ENCODE assay signal across 1 fruit fly cellular context in genomic region chr3R:29581420-29581819, dm6.
TF ChIP-seq lines count a peak whose summit lies in the region.

No protein-coding gene starts in this region.

TF ChIP-seq in whole organism, embryonic, 481 proteins besides CTCF, POLR2A, EP300 and RAD21 (continued from another document and continues in another):
- TF ChIP-seq CG31388 (GFP tag; optimal IDR thresholded peaks at IDR 0.05; lab: Kevin White, UChicago) (no peak), CG18619 (GFP tag; optimal IDR thresholded peaks at IDR 0.05; lab: Kevin White, UChicago) (no peak), CG7372 (GFP tag; IDR thresholded peaks at IDR 0.05; lab: Robert Waterston, UW) (no peak), CG42726 (GFP tag; IDR thresholded peaks at IDR 0.05; lab: Robert Waterston, UW; ENCODE audit: partially characterized antibody) (no peak), CG7271 (tag; optimal IDR thresholded peaks at IDR 0.05; lab: Kevin White, UChicago) (no peak), tup (GFP tag; optimal IDR thresholded peaks at IDR 0.05; lab: Kevin White, UChicago) (no peak), Lpt (GFP tag; optimal IDR thresholded peaks at IDR 0.05; lab: Kevin White, UChicago) (no peak), CG16863 (GFP tag; optimal IDR thresholded peaks at IDR 0.05; lab: Kevin White, UChicago) (no peak), CG2120 (GFP tag; optimal IDR thresholded peaks at IDR 0.05; lab: Kevin White, UChicago) (no peak), Taf1 (GFP tag; IDR thresholded peaks at IDR 0.05; lab: Robert Waterston, UW) (no peak), Usf (GFP tag; optimal IDR thresholded peaks at IDR 0.05; lab: Kevin White, UChicago) (no peak), row (GFP tag; IDR thresholded peaks at IDR 0.05; lab: Robert Waterston, UW) (peak; percentile 79), chn (GFP tag; optimal IDR thresholded peaks at IDR 0.05; lab: Kevin White, UChicago) (no peak), CG17568 (GFP tag; optimal IDR thresholded peaks at IDR 0.05; lab: Kevin White, UChicago) (peak; percentile 21), knrl (GFP tag; IDR thresholded peaks at IDR 0.05; lab: Robert Waterston, UW; ENCODE audit: partially characterized antibody) (no peak), Dp (GFP tag; optimal IDR thresholded peaks at IDR 0.05; lab: Kevin White, UChicago) (no peak), CG13424 (tag; optimal IDR thresholded peaks at IDR 0.05; lab: Kevin White, UChicago) (peak; percentile 62), crc (GFP tag; optimal IDR thresholded peaks at IDR 0.05; lab: Kevin White, UChicago) (no peak), Camta (GFP tag; optimal IDR thresholded peaks at IDR 0.05; lab: Kevin White, UChicago) (no peak), fd96Cb (tag; optimal IDR thresholded peaks at IDR 0.05; lab: Kevin White, UChicago) (peak; percentile 63), CG11504 (tag; optimal IDR thresholded peaks at IDR 0.05; lab: Kevin White, UChicago) (peak; percentile 71), rib (GFP tag; IDR thresholded peaks at IDR 0.05; lab: Robert Waterston, UW) (no peak), CG16779 (GFP tag; IDR thresholded peaks at IDR 0.05; lab: Robert Waterston, UW) (no peak), Med (GFP tag; lab: Kevin White, UChicago) (peak; percentile 20), CG11695 (GFP tag; IDR thresholded peaks at IDR 0.05; lab: Robert Waterston, UW) (no peak), gce (GFP tag; IDR thresholded peaks at IDR 0.05; lab: Robert Waterston, UW) (no peak), CG6813 (GFP tag; optimal IDR thresholded peaks at IDR 0.05; lab: Kevin White, UChicago) (peak; percentile 40), CG10366 (GFP tag; IDR thresholded peaks at IDR 0.05; lab: Robert Waterston, UW) (no peak), repo (GFP tag; optimal IDR thresholded peaks at IDR 0.05; lab: Kevin White, UChicago) (no peak), CG18599 (GFP tag; optimal IDR thresholded peaks at IDR 0.05; lab: Kevin White, UChicago) (peak; percentile 69), sim (GFP tag; IDR thresholded peaks at IDR 0.05; lab: Robert Waterston, UW) (no peak), hb (GFP tag; IDR thresholded peaks at IDR 0.05; lab: Robert Waterston, UW; ENCODE audit: partially characterized antibody) (no peak), CG34224 (GFP tag; IDR thresholded peaks at IDR 0.05; lab: Robert Waterston, UW; ENCODE audit: partially characterized antibody) (no peak), E2f2 (GFP tag; IDR thresholded peaks at IDR 0.05; lab: Robert Waterston, UW) (no peak), CG9817 (tag; optimal IDR thresholded peaks at IDR 0.05; lab: Kevin White, UChicago) (no peak), CG10274 (GFP tag; optimal IDR thresholded peaks at IDR 0.05; lab: Kevin White, UChicago) (no peak), Nf-YA (GFP tag; IDR thresholded peaks at IDR 0.05; lab: Robert Waterston, UW) (no peak), CG2116 (GFP tag; optimal IDR thresholded peaks at IDR 0.05; lab: Kevin White, UChicago) (no peak), scrt (GFP tag; optimal IDR thresholded peaks at IDR 0.05; lab: Kevin White, UChicago) (peak; percentile 48), CG11723 (GFP tag; optimal IDR thresholded peaks at IDR 0.05; lab: Kevin White, UChicago) (peak; percentile 6), CG12219 (GFP tag; optimal IDR thresholded peaks at IDR 0.05; lab: Kevin White, UChicago) (peak; percentile 15), MTF-1 (GFP tag; optimal IDR thresholded peaks at IDR 0.05; lab: Kevin White, UChicago; ENCODE audit: borderline replicate concordance) (no peak), slp2 (GFP tag; optimal IDR thresholded peaks at IDR 0.05; lab: Kevin White, UChicago) (no peak), CG12236 (GFP tag; optimal IDR thresholded peaks at IDR 0.05; lab: Kevin White, UChicago) (no peak), CG11696 (GFP tag; IDR thresholded peaks at IDR 0.05; lab: Robert Waterston, UW) (peak; percentile 91), trem (tag; optimal IDR thresholded peaks at IDR 0.05; lab: Kevin White, UChicago) (peak; percentile 44), odd (GFP tag; optimal IDR thresholded peaks at IDR 0.05; lab: Kevin White, UChicago) (peak; percentile 12), Dbx (GFP tag; IDR thresholded peaks at IDR 0.05; lab: Robert Waterston, UW) (no peak), Ptx1 (GFP tag; IDR thresholded peaks at IDR 0.05; lab: Robert Waterston, UW) (no peak), CG18764 (GFP tag; optimal IDR thresholded peaks at IDR 0.05; lab: Kevin White, UChicago) (no peak), CG9609 (GFP tag; optimal IDR thresholded peaks at IDR 0.05; lab: Kevin White, UChicago) (no peak), Sox102F (GFP tag; optimal IDR thresholded peaks at IDR 0.05; lab: Kevin White, UChicago) (peak; percentile 34), seq (GFP tag; IDR thresholded peaks at IDR 0.05; lab: Robert Waterston, UW) (no peak), CG18011 (GFP tag; optimal IDR thresholded peaks at IDR 0.05; lab: Kevin White, UChicago) (no peak), ATbp (GFP tag; optimal IDR thresholded peaks at IDR 0.05; lab: Kevin White, UChicago) (peak; percentile 37), CG6272 (GFP tag; IDR thresholded peaks at IDR 0.05; lab: Robert Waterston, UW) (no peak), Dip3 (GFP tag; optimal IDR thresholded peaks at IDR 0.05; lab: Kevin White, UChicago) (no peak), z (GFP tag; IDR thresholded peaks at IDR 0.05; lab: Robert Waterston, UW) (no peak), Meics (GFP tag; optimal IDR thresholded peaks at IDR 0.05; lab: Kevin White, UChicago) (peak; percentile 32), CG3163 (GFP tag; optimal IDR thresholded peaks at IDR 0.05; lab: Kevin White, UChicago) (no peak), NC2α (GFP tag; optimal IDR thresholded peaks at IDR 0.05; lab: Kevin White, UChicago) (no peak), jigr1 (GFP tag; IDR thresholded peaks at IDR 0.05; lab: Robert Waterston, UW) (no peak), vvl (GFP tag; IDR thresholded peaks at IDR 0.05; lab: Robert Waterston, UW) (no peak), CG13287 (GFP tag; IDR thresholded peaks at IDR 0.05; lab: Robert Waterston, UW; ENCODE audit: partially characterized antibody) (no peak), bigmax (GFP tag; optimal IDR thresholded peaks at IDR 0.05; lab: Kevin White, UChicago) (no peak), ssp (GFP tag; IDR thresholded peaks at IDR 0.05; lab: Robert Waterston, UW) (no peak), BEAF-32 (GFP tag; optimal IDR thresholded peaks at IDR 0.05; lab: Kevin White, UChicago) (no peak), amos (GFP tag; IDR thresholded peaks at IDR 0.05; lab: Robert Waterston, UW; ENCODE audit: partially characterized antibody) (no peak), Myb (GFP tag; optimal IDR thresholded peaks at IDR 0.05; lab: Kevin White, UChicago) (no peak), B-H1 (GFP tag; IDR thresholded peaks at IDR 0.05; lab: Robert Waterston, UW) (no peak), CG2202 (tag; optimal IDR thresholded peaks at IDR 0.05; lab: Kevin White, UChicago) (no peak), CG7556 (GFP tag; optimal IDR thresholded peaks at IDR 0.05; lab: Kevin White, UChicago) (peak; percentile 61), CG17612 (GFP tag; IDR thresholded peaks at IDR 0.05; lab: Robert Waterston, UW) (no peak), Side (GFP tag; optimal IDR thresholded peaks at IDR 0.05; lab: Kevin White, UChicago) (no peak), Dll (GFP tag; IDR thresholded peaks at IDR 0.05; lab: Robert Waterston, UW; ENCODE audit: partially characterized antibody) (no peak), CG15073 (GFP tag; optimal IDR thresholded peaks at IDR 0.05; lab: Kevin White, UChicago) (no peak), da (GFP tag; optimal IDR thresholded peaks at IDR 0.05; lab: Kevin White, UChicago) (no peak), HLH54F (GFP tag; optimal IDR thresholded peaks at IDR 0.05; lab: Kevin White, UChicago) (no peak), CG33557 (GFP tag; optimal IDR thresholded peaks at IDR 0.05; lab: Kevin White, UChicago) (peak; percentile 64), nau (GFP tag; optimal IDR thresholded peaks at IDR 0.05; lab: Kevin White, UChicago) (no peak), eyg (GFP tag; optimal IDR thresholded peaks at IDR 0.05; lab: Kevin White, UChicago) (no peak), CG1602 (GFP tag; optimal IDR thresholded peaks at IDR 0.05; lab: Kevin White, UChicago) (peak; percentile 16), maf-S (GFP tag; optimal IDR thresholded peaks at IDR 0.05; lab: Kevin White, UChicago) (no peak), CG8924 (tag; optimal IDR thresholded peaks at IDR 0.05; lab: Kevin White, UChicago) (peak; percentile 62), CG1792 (GFP tag; optimal IDR thresholded peaks at IDR 0.05; lab: Kevin White, UChicago) (no peak), ERR (GFP tag; optimal IDR thresholded peaks at IDR 0.05; lab: Kevin White, UChicago) (no peak), gsb-n (tag; optimal IDR thresholded peaks at IDR 0.05; lab: Kevin White, UChicago) (peak; percentile 47), lola (GFP tag; optimal IDR thresholded peaks at IDR 0.05; lab: Kevin White, UChicago) (peak in 1 of 3 experiments; percentile 75), ken (GFP tag; IDR thresholded peaks at IDR 0.05; lab: Robert Waterston, UW) (no peak), Elba2 (GFP tag; optimal IDR thresholded peaks at IDR 0.05; lab: Kevin White, UChicago) (no peak), CG2712 (tag; optimal IDR thresholded peaks at IDR 0.05; lab: Kevin White, UChicago) (peak; percentile 77), CG34376 (GFP tag; optimal IDR thresholded peaks at IDR 0.05; lab: Kevin White, UChicago) (no peak), CG10565 (GFP tag; optimal IDR thresholded peaks at IDR 0.05; lab: Kevin White, UChicago) (no peak), CG12104 (GFP tag; optimal IDR thresholded peaks at IDR 0.05; lab: Kevin White, UChicago) (no peak), nerfin-1 (tag; optimal IDR thresholded peaks at IDR 0.05; lab: Kevin White, UChicago) (peak; percentile 54), NFAT (GFP tag; IDR thresholded peaks at IDR 0.05; lab: Robert Waterston, UW) (no peak), lov (optimal IDR thresholded peaks at IDR 0.05; lab: Kevin White, UChicago) (no peak), lov (GFP tag; IDR thresholded peaks at IDR 0.05; lab: Robert Waterston, UW) (no peak), CG18262 (tag; optimal IDR thresholded peaks at IDR 0.05; lab: Kevin White, UChicago) (peak; percentile 73), exex (tag; optimal IDR thresholded peaks at IDR 0.05; lab: Kevin White, UChicago) (no peak), Doc3 (GFP tag; IDR thresholded peaks at IDR 0.05; lab: Robert Waterston, UW; ENCODE audit: partially characterized antibody) (no peak), onecut (GFP tag; IDR thresholded peaks at IDR 0.05; lab: Robert Waterston, UW) (peak; percentile 42), NK7.1 (GFP tag; optimal IDR thresholded peaks at IDR 0.05; lab: Kevin White, UChicago) (no peak), CG8281 (tag; optimal IDR thresholded peaks at IDR 0.05; lab: Kevin White, UChicago) (no peak), CG9876 (GFP tag; optimal IDR thresholded peaks at IDR 0.05; lab: Kevin White, UChicago) (no peak), kay (GFP tag; optimal IDR thresholded peaks at IDR 0.05; lab: Kevin White, UChicago) (no peak), crp (GFP tag; optimal IDR thresholded peaks at IDR 0.05; lab: Kevin White, UChicago) (no peak), Hr51 (GFP tag; optimal IDR thresholded peaks at IDR 0.05; lab: Kevin White, UChicago) (peak in 1 of 2 experiments; percentile 57), schlank (tag; optimal IDR thresholded peaks at IDR 0.05; lab: Kevin White, UChicago) (no peak), h (optimal IDR thresholded peaks at IDR 0.05; lab: Kevin White, UChicago) (no peak), pzg (GFP tag; optimal IDR thresholded peaks at IDR 0.05; lab: Kevin White, UChicago) (no peak), CG5180 (GFP tag; optimal IDR thresholded peaks at IDR 0.05; lab: Kevin White, UChicago) (no peak), CG7928 (GFP tag; optimal IDR thresholded peaks at IDR 0.05; lab: Kevin White, UChicago) (no peak), Rx (GFP tag; IDR thresholded peaks at IDR 0.05; lab: Robert Waterston, UW) (no peak), CG3281 (GFP tag; optimal IDR thresholded peaks at IDR 0.05; lab: Kevin White, UChicago) (no peak), CG3726 (GFP tag; IDR thresholded peaks at IDR 0.05; lab: Robert Waterston, UW) (no peak), CG11093 (GFP tag; IDR thresholded peaks at IDR 0.05; lab: Robert Waterston, UW) (no peak), Dip2 (GFP tag; IDR thresholded peaks at IDR 0.05; lab: Robert Waterston, UW) (no peak), CG15011 (GFP tag; optimal IDR thresholded peaks at IDR 0.05; lab: Kevin White, UChicago) (no peak), hth (optimal IDR thresholded peaks at IDR 0.05; lab: Kevin White, UChicago) (no peak), kah (GFP tag; optimal IDR thresholded peaks at IDR 0.05; lab: Kevin White, UChicago) (no peak), zen (tag; optimal IDR thresholded peaks at IDR 0.05; lab: Kevin White, UChicago) (peak; percentile 43), D (optimal IDR thresholded peaks at IDR 0.05; lab: Kevin White, UChicago) (no peak), D (GFP tag; optimal IDR thresholded peaks at IDR 0.05; lab: Kevin White, UChicago) (peak; percentile 66), Fer1 (GFP tag; optimal IDR thresholded peaks at IDR 0.05; lab: Kevin White, UChicago) (no peak), fu2 (GFP tag; optimal IDR thresholded peaks at IDR 0.05; lab: Kevin White, UChicago) (no peak), nmo (GFP tag; optimal IDR thresholded peaks at IDR 0.05; lab: Kevin White, UChicago) (peak; percentile 55), usp (GFP tag; optimal IDR thresholded peaks at IDR 0.05; lab: Kevin White, UChicago) (no peak), cad (GFP tag; optimal IDR thresholded peaks at IDR 0.05; lab: Kevin White, UChicago) (no peak), lab (GFP tag; optimal IDR thresholded peaks at IDR 0.05; lab: Kevin White, UChicago) (peak; percentile 62), pfk (GFP tag; optimal IDR thresholded peaks at IDR 0.05; lab: Kevin White, UChicago) (no peak), CG1529 (GFP tag; optimal IDR thresholded peaks at IDR 0.05; lab: Kevin White, UChicago) (peak; percentile 29), CG1603 (tag; optimal IDR thresholded peaks at IDR 0.05; lab: Kevin White, UChicago) (peak; percentile 2), CG12659 (GFP tag; optimal IDR thresholded peaks at IDR 0.05; lab: Kevin White, UChicago) (peak; percentile 10), fd64A (GFP tag; optimal IDR thresholded peaks at IDR 0.05; lab: Kevin White, UChicago) (no peak), Ada2b (GFP tag; IDR thresholded peaks at IDR 0.05; lab: Robert Waterston, UW) (no peak), klu (GFP tag; IDR thresholded peaks at IDR 0.05; lab: Robert Waterston, UW) (no peak), ewg (GFP tag; optimal IDR thresholded peaks at IDR 0.05; lab: Kevin White, UChicago) (peak; percentile 6), Pdp1 (GFP tag; optimal IDR thresholded peaks at IDR 0.05; lab: Kevin White, UChicago) (no peak), YL-1 (GFP tag; optimal IDR thresholded peaks at IDR 0.05; lab: Kevin White, UChicago) (no peak)
